Worm (Caenorhabditis elegans) whole organism, L1 larva: ENCODE results near the gene F23F1.10.

ENCODE experiments used
- C34B4.2 ChIP-seq: sonication (generic microtip); optimal IDR thresholded peaks from 2 replicates; lab custom pipeline; 2017; ENCODE audit warnings: mild to moderate bottlenecking, missing genetic modification characterization, missing compliant biosample characterization
- aha-1 ChIP-seq: fragments of 150-350 bp; optimal IDR thresholded peaks from 2 replicates; lab custom pipeline; 2014; ENCODE audit warnings: missing biosample characterization, missing genetic modification characterization
- alr-1 ChIP-seq: fragments of 200-800 bp; sonication (Bioruptor generic); optimal IDR thresholded peaks from 2 replicates; lab custom pipeline; 2018; ENCODE audit warnings: borderline replicate concordance, mild to moderate bottlenecking, missing genetic modification characterization, missing compliant biosample characterization
- aly-2 ChIP-seq: fragments of 150-350 bp; optimal IDR thresholded peaks from 2 replicates; lab custom pipeline; 2014; ENCODE audit warnings: missing biosample characterization, missing genetic modification characterization
- ceh-88 ChIP-seq: fragments of 200-800 bp; sonication (Bioruptor generic); IDR thresholded peaks from 2 replicates; pipeline ENCODE4 v1.3.6; 2022; ENCODE audit warnings: missing genetic modification characterization, missing compliant biosample characterization
- ceh-90 ChIP-seq: sonication (generic microtip); optimal IDR thresholded peaks from 2 replicates; lab custom pipeline; 2016; ENCODE audit warnings: missing genetic modification characterization, missing compliant biosample characterization
- dpl-1 ChIP-seq, 3 experiments: fragments of 150-350 bp in 2 of 3; sonication (generic microtip) in 1 of 3; optimal IDR thresholded peaks; 2 replicates each; lab custom pipeline; 2014 to 2017; ENCODE audit warnings: missing biosample characterization in 3 of 3, missing genetic modification characterization in 3 of 3, missing genetic modification reagents in 3 of 3
- dsc-1 ChIP-seq: sonication (generic microtip); optimal IDR thresholded peaks from 2 replicates; lab custom pipeline; 2016; ENCODE audit warnings: mild to moderate bottlenecking, missing genetic modification characterization, missing compliant biosample characterization
- efl-1 ChIP-seq, 4 experiments: fragments of 150-350 bp; optimal IDR thresholded peaks in 3 of 4; peaks in 1 of 4; 1 replicate in 1 of 4; 2 replicates in 3 of 4; lab custom pipeline; 2014; ENCODE audit warnings: missing biosample characterization in 2 of 4, missing genetic modification characterization in 2 of 4, missing genetic modification reagents in 2 of 4
- egl-13 ChIP-seq: sonication (generic microtip); optimal IDR thresholded peaks from 2 replicates; lab custom pipeline; 2016; ENCODE audit warnings: missing genotype, missing genetic modification reagents, missing genetic modification characterization, missing compliant biosample characterization
- fkh-8 ChIP-seq: sonication (generic microtip); optimal IDR thresholded peaks from 2 replicates; lab custom pipeline; 2016; ENCODE audit warnings: mild to moderate bottlenecking, missing genetic modification characterization, missing compliant biosample characterization
- grh-1 ChIP-seq: fragments of 200-800 bp; sonication (Bioruptor generic); IDR thresholded peaks from 2 replicates; pipeline ENCODE4 v1.3.6; 2022; ENCODE audit warnings: missing genetic modification reagents, missing genetic modification characterization, missing compliant biosample characterization
- hlh-17 ChIP-seq: fragments of 200-800 bp; sonication (Bioruptor generic); optimal IDR thresholded peaks from 2 replicates; lab custom pipeline; 2018; ENCODE audit warnings: missing genetic modification characterization, mild to moderate bottlenecking, missing compliant biosample characterization, moderate library complexity, borderline replicate concordance
- isw-1 ChIP-seq: fragments of 200-800 bp; sonication (Bioruptor generic); IDR thresholded peaks from 2 replicates; pipeline ENCODE4 v1.3.6; 2022; ENCODE audit warnings: missing genetic modification characterization, missing compliant biosample characterization
- jun-1 ChIP-seq: fragments of 150-350 bp; optimal IDR thresholded peaks from 2 replicates; lab custom pipeline; 2014; ENCODE audit warnings: missing biosample characterization, missing genetic modification reagents, missing genetic modification characterization
- lin-35 ChIP-seq, 2 experiments: fragments of 150-350 bp; optimal IDR thresholded peaks; 2 replicates each; lab custom pipeline; 2014; ENCODE audit warnings: missing biosample characterization in 2 of 2, missing genetic modification characterization in 2 of 2, missing genetic modification reagents in 2 of 2
- mab-9 ChIP-seq: fragments of 200-800 bp; sonication (Bioruptor generic); IDR thresholded peaks from 2 replicates; pipeline ENCODE4 v1.3.6; 2022; ENCODE audit warnings: missing genetic modification reagents, missing genetic modification characterization, missing compliant biosample characterization
- mdl-1 ChIP-seq, 2 experiments: fragments of 150-350 bp; optimal IDR thresholded peaks; 2 replicates each; lab custom pipeline; 2014 to 2017; ENCODE audit warnings: missing biosample characterization in 2 of 2, missing genetic modification characterization in 2 of 2, inconsistent platforms in 1 of 2
- mep-1 ChIP-seq: fragments of 150-350 bp; optimal IDR thresholded peaks from 2 replicates; lab custom pipeline; 2014; ENCODE audit warnings: missing biosample characterization, missing genetic modification characterization
- nhr-19 ChIP-seq: fragments of 200-800 bp; sonication (Bioruptor generic); conservative IDR thresholded peaks from 2 replicates; pipeline ENCODE4 v1.3.6; 2022; ENCODE audit warnings: missing genetic modification characterization, missing compliant biosample characterization
- nhr-237 ChIP-seq: fragments of 150-350 bp; optimal IDR thresholded peaks from 2 replicates; lab custom pipeline; 2014; ENCODE audit warnings: missing biosample characterization, missing genetic modification characterization
- nhr-47 ChIP-seq: sonication (generic microtip); optimal IDR thresholded peaks from 2 replicates; lab custom pipeline; 2016; ENCODE audit warnings: mild to moderate bottlenecking, missing genetic modification characterization, moderate library complexity, missing compliant biosample characterization
- nhr-71 ChIP-seq: sonication (generic microtip); optimal IDR thresholded peaks from 2 replicates; lab custom pipeline; 2016; ENCODE audit warnings: mild to moderate bottlenecking, missing genetic modification characterization, moderate library complexity, missing compliant biosample characterization
- nhr-77 ChIP-seq: fragments of 150-350 bp; optimal IDR thresholded peaks from 2 replicates; lab custom pipeline; 2014; ENCODE audit warnings: missing biosample characterization, missing genetic modification characterization
- nhr-85 ChIP-seq: sonication (generic microtip); peaks from one replicate; lab custom pipeline; 2016; ENCODE audit warnings: missing genetic modification characterization, inconsistent platforms, missing compliant biosample characterization
- nhr-90 ChIP-seq: sonication (generic microtip); optimal IDR thresholded peaks from 2 replicates; lab custom pipeline; 2016; ENCODE audit warnings: mild to moderate bottlenecking, missing genetic modification characterization, missing compliant biosample characterization; ENCODE audit not compliant: poor library complexity
- pqm-1 ChIP-seq: sonication (generic microtip); optimal IDR thresholded peaks from 3 replicates; lab custom pipeline; 2017; ENCODE audit warnings: missing biosample characterization, missing genetic modification characterization
- rnt-1 ChIP-seq: sonication (generic microtip); optimal IDR thresholded peaks from 2 replicates; lab custom pipeline; 2016; ENCODE audit warnings: mild to moderate bottlenecking, missing genetic modification characterization, moderate library complexity, missing compliant biosample characterization
- skn-1 ChIP-seq: fragments of 150-350 bp; optimal IDR thresholded peaks from 2 replicates; lab custom pipeline; 2014; ENCODE audit warnings: missing biosample characterization, missing genetic modification characterization
- snpc-4 ChIP-seq: fragments of 150-350 bp; optimal IDR thresholded peaks from 2 replicates; lab custom pipeline; 2014; ENCODE audit warnings: missing biosample characterization, missing genetic modification characterization
- snu-23 ChIP-seq: sonication (generic microtip); optimal IDR thresholded peaks from 2 replicates; lab custom pipeline; 2016; ENCODE audit warnings: missing genetic modification characterization, missing compliant biosample characterization
- sup-37 ChIP-seq: fragments of 200-800 bp; sonication (Bioruptor generic); optimal IDR thresholded peaks from 2 replicates; lab custom pipeline; 2018; ENCODE audit warnings: mild to moderate bottlenecking, missing genetic modification characterization, missing compliant biosample characterization
- unc-30 ChIP-seq: sonication (generic microtip); optimal IDR thresholded peaks from 2 replicates; lab custom pipeline; 2017; ENCODE audit warnings: missing biosample characterization, missing genetic modification characterization
- unc-86 ChIP-seq: sonication (generic microtip); optimal IDR thresholded peaks from 2 replicates; lab custom pipeline; 2016; ENCODE audit warnings: missing genetic modification characterization, missing compliant biosample characterization
- unc-98 ChIP-seq: fragments of 200-800 bp; sonication (Bioruptor generic); IDR thresholded peaks from 2 replicates; pipeline ENCODE4 v1.3.6; 2022; ENCODE audit warnings: missing genetic modification characterization, missing compliant biosample characterization
- vab-15 ChIP-seq: sonication (generic microtip); optimal IDR thresholded peaks from 2 replicates; lab custom pipeline; 2017; ENCODE audit warnings: missing genotype, mild to moderate bottlenecking, missing genetic modification characterization, missing compliant biosample characterization

Gene F23F1.10

ce11 chrII:43640-44039, 1.9 kb upstream of the F23F1.10 start, which contains the start of gene nfyc-1 (continued):
- TF ChIP-seq nhr-71 (tag; lab: Kevin White, UChicago) (peak; percentile 78), snpc-4 (tag; lab: Kevin White, UChicago) (peak; percentile 26), unc-30 (tag; lab: Kevin White, UChicago) (no peak), mab-9 (GFP tag; lab: Robert Waterston, UW) (no peak), ceh-90 (no peak), grh-1 (GFP tag; lab: Robert Waterston, UW) (no peak), egl-13 (peak; percentile 8), skn-1 (tag; lab: Kevin White, UChicago) (peak; percentile 100), isw-1 (GFP tag; lab: Robert Waterston, UW) (peak; percentile 68), sup-37 (GFP tag; lab: Kevin White, UChicago) (no peak), aly-2 (tag; lab: Kevin White, UChicago) (no peak), unc-86 (peak; percentile 50), pqm-1 (no peak), ceh-88 (GFP tag; lab: Robert Waterston, UW) (no peak), vab-15 (no peak), nhr-19 (GFP tag; lab: Robert Waterston, UW) (peak; percentile 23; the same call in 1 of the 2 replicates), rnt-1 (tag; lab: Kevin White, UChicago) (peak; percentile 56), mdl-1 (tag; optimal IDR thresholded peaks at IDR 0.05; lab: Kevin White, UChicago) (peak in 1 of 2 experiments; percentile 73), dsc-1 (tag; lab: Kevin White, UChicago) (peak; percentile 17), efl-1 (optimal IDR thresholded peaks at IDR 0.05; lab: Kevin White, UChicago) (peak; percentile 77 to 78), efl-1 (GFP tag; optimal IDR thresholded peaks at IDR 0.05 in 1 of 2; lab: Kevin White, UChicago) (peak; percentile 80 to 96), nhr-90 (tag; lab: Kevin White, UChicago) (peak; percentile 29), dpl-1 (GFP tag; optimal IDR thresholded peaks at IDR 0.05; lab: Kevin White, UChicago) (peak; percentile 62 to 81 (median 71)), fkh-8 (tag; lab: Kevin White, UChicago) (peak; percentile 57), lin-35 (GFP tag; optimal IDR thresholded peaks at IDR 0.05; lab: Kevin White, UChicago) (peak; percentile 76 to 86), mep-1 (tag; lab: Kevin White, UChicago) (peak; percentile 92), alr-1 (no peak), C34B4.2 (tag; lab: Kevin White, UChicago) (no peak), nhr-237 (peak; percentile 24)

- no peak for TF ChIP-seq snpc-4 (tag; lab: Kevin White, UChicago)
- peak; percentile 61 for TF ChIP-seq nhr-85 (tag; lab: Kevin White, UChicago)
Measured at ce11 chrII:39437-39836, 2.3 kb downstream of the F23F1.10 start, which contains the start of gene spp-24. TSS of gene spp-24 (minus strand) at chrII:39537.

DNA sequence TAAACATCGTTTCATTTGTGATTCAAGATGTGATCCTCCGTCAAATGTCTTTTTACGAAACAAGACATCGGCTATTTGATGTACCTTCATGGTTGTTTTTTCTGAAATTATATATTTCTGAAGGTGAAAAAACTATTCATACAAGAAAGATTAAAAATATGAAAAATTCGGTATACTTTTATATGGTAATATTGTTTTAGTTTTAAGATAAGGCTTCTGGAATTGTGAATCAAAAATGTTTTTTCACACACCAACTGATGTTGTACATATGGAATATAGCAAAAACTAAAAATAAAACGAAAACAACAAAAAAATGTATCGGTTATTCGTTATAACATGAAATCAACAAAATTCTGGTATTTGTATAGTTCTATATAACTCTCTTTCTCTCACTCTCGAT, 4.6 kb downstream of the F23F1.10 start, which contains the start of gene F23F1.6:
Gene F23F1.6, minus strand, starts transcription at position 101 of the 400 bp plus-strand sequence.
- TF ChIP-seq unc-98 (no peak), jun-1 (tag; lab: Kevin White, UChicago) (no peak), nhr-47 (tag; lab: Kevin White, UChicago) (no peak), mep-1 (tag; lab: Kevin White, UChicago) (no peak)

DNA sequence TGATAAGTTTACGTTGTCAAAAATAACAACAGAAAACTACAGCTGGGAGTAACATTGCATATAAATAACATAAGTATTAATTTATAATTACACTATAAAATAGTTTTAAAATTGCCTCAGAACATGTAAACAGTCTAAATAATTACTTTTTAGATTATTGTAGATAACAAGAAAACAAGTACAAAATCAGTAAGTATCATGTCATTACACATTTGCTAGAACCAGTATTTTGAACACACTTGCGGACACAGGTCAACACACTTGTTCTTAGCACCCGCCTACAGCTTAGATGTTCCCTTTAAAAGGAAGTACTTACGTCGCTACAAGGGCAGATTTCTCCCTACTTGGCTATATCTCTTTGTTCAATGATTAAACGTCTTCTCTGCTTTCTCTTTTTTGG, 7.9 kb downstream of the F23F1.10 start, which contains the start of gene F23F1.2:
Gene F23F1.2, plus strand, starts transcription at position 301 of the 400 bp plus-strand sequence.
- TF ChIP-seq aha-1 (tag; lab: Kevin White, UChicago), result no peak
- TF ChIP-seq isw-1 (GFP tag; lab: Robert Waterston, UW), result no peak
- TF ChIP-seq ceh-90, result no peak
- no peak for TF ChIP-seq nhr-77 (tag; lab: Kevin White, UChicago)
- TF ChIP-seq jun-1 (tag; lab: Kevin White, UChicago), result no peak
- TF ChIP-seq hlh-17, result no peak
- TF ChIP-seq skn-1 (tag; lab: Kevin White, UChicago), result no peak
- no peak for TF ChIP-seq snu-23 (GFP tag; lab: Kevin White, UChicago)
- TF ChIP-seq efl-1 (optimal IDR thresholded peaks at IDR 0.05; lab: Kevin White, UChicago), result no peak
- TF ChIP-seq efl-1 (GFP tag; optimal IDR thresholded peaks at IDR 0.05 in 1 of 2; lab: Kevin White, UChicago), result no peak
- no peak for TF ChIP-seq rnt-1 (tag; lab: Kevin White, UChicago)
- no peak for TF ChIP-seq nhr-237
